Worm (Caenorhabditis elegans) whole organism, L4/young adult: ENCODE data around the gene pacl-1.

Experiments
- W03F9.2 ChIP-seq: fragments of 150-350 bp; optimal IDR thresholded peaks from 2 replicates; lab custom pipeline; 2014; ENCODE audit warnings: missing biosample characterization, missing genetic modification characterization
- dao-5 ChIP-seq: sonication (generic microtip); optimal IDR thresholded peaks from 2 replicates; lab custom pipeline; 2016; ENCODE audit warnings: missing genotype, missing genetic modification characterization, moderate library complexity, missing compliant biosample characterization
- him-1 ChIP-seq: sonication (generic microtip); optimal IDR thresholded peaks from 2 replicates; lab custom pipeline; 2016; ENCODE audit warnings: missing genotype, missing genetic modification reagents, missing genetic modification characterization, missing compliant biosample characterization

pacl-1 gene

ce11 chrV:16235135-16235534, 40.1 kb downstream of the pacl-1 start, which contains the start of gene F21H7.3:
Gene F21H7.3, minus strand, starts transcription at chrV:16235235.
- TF ChIP-seq W03F9.2: no peak
- no peak for TF ChIP-seq him-1 (tag; lab: Kevin White, UChicago)
- TF ChIP-seq dao-5 (tag; lab: Kevin White, UChicago): no peak

DNA sequence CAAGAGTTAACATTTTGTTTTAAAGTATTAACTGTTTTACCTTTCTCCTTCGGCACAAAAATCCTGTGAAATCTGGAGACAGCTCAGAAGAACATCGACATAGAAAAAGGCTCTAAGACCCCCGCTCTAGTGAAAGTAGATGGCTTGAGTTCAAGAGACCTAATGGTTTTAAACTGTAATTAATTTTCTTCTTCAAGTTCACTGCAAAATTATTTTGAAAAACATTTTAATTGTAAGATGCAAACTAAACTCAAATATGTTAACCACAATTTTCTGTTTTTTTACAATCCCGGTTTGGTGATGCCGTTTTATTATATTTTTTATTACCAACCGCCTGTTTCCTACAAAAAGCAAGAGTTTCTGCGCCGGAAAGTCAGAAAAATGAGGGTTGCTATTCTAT, 41.6 kb downstream of the pacl-1 start, which contains the start of gene clec-233:
TSS of gene clec-233 (plus strand) at position 301 of the 400 bp plus-strand sequence.
- TF ChIP-seq W03F9.2: no peak
- no peak for TF ChIP-seq him-1 (tag; lab: Kevin White, UChicago)
- no peak for TF ChIP-seq dao-5 (tag; lab: Kevin White, UChicago)

- no peak for TF ChIP-seq W03F9.2
- no peak for TF ChIP-seq him-1 (tag; lab: Kevin White, UChicago)
Observed at ce11 chrV:16232180-16232579, 43.1 kb downstream of the pacl-1 start, which contains the start of gene gst-22. Gene gst-22, minus strand, starts transcription at chrV:16232282.

DNA sequence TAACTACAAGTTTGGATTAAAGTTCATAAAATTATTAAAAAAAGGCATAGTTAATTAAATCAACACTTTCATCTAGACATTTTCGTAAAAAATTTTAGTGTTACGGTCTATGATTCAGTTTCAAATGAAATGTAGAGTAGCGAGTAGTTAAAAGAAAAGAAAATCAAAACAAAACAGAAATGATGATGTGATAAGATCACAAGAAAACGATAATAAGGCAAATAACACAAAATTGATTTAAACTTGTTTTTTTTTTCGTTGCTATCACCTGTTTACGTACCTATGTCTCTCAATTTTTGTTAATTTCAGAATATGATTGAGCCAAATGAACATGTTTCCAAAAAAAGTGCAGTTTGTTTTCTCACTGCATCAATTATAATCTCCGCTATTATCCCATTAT, 45.4 kb downstream of the pacl-1 start, which contains the start of the genes F21H7.2 and F21H7.12:
TSS of gene F21H7.2 (minus strand) at position 101 of the 400 bp plus-strand sequence.
TSS of gene F21H7.12 (plus strand) at position 270 of the 400 bp plus-strand sequence.
- TF ChIP-seq W03F9.2: no peak
- TF ChIP-seq him-1 (tag; lab: Kevin White, UChicago): no peak
- no peak for TF ChIP-seq dao-5 (tag; lab: Kevin White, UChicago)

DNA sequence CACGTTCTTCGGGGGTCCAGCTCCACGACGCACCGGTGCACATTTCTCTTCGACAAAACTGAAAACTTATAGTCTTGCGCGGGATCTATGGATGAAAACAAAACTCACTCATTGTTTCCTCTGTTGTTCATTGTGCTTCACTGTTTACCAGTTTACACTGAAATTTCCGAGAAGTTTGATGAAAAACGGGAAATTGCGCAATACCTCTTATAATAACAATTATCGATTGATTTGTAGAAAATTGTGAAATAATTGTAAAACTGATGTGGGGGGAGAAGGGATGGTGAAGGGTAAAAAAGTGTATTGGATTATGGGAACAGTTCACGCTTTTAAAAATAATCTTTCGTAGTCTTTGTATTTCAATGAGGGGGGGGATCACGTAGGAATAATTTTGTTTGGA, 45.8 kb downstream of the pacl-1 start:
- TF ChIP-seq W03F9.2: no peak
- TF ChIP-seq him-1 (tag; lab: Kevin White, UChicago): no peak
- no peak for TF ChIP-seq dao-5 (tag; lab: Kevin White, UChicago)

DNA sequence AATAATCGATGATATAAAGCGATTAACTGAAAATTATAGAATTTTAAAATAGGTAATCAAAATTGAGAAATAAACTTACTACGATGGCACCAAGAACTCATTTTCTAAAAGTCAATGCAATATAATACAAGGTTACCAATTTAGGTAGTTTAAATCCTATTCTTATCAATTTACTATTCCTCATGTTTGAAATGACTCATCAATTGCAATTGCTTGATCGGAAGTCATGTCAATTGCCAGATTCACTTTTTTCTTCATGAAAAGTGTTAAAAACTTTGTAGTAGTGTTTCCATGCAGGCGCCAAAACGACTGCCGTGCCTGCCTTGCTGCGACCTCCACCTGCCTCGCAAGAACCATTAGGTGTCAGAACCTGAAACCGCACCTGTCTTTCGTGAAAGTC, 48.7 kb downstream of the pacl-1 start, which contains the start of gene F11A5.13:
TSS of gene F11A5.13 (minus strand) at position 101 of the 400 bp plus-strand sequence.
- TF ChIP-seq dao-5 (tag; lab: Kevin White, UChicago) (no peak), him-1 (tag; lab: Kevin White, UChicago) (no peak), W03F9.2 (no peak)

ce11 chrV:16225524-16226116, 49.6 kb downstream of the pacl-1 start:
- no peak for TF ChIP-seq dao-5 (tag; lab: Kevin White, UChicago)

DNA sequence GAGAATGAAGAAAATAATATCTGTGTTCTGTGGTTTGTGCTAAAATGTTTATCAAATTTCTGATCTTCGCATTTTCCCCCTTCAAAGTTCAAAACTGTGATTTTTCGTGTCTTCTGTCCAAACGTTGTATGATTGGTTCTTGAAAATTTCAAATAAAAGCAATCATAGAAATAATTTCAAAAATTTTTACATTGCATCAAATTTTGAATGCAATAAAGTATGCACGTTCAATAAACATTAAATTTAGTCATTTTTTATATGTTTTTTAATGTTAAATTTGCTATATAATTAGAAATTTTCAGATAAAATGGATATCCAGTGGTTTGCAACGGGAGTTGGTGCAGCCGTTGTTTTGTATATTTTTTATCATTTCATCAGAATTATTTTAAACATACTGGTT, 51.2 kb downstream of the pacl-1 start, which contains the start of gene stdh-2:
TSS of gene stdh-2 (plus strand) at position 301 of the 400 bp plus-strand sequence.
- TF ChIP-seq him-1 (tag; lab: Kevin White, UChicago): no peak
- TF ChIP-seq W03F9.2: no peak
- no peak for TF ChIP-seq dao-5 (tag; lab: Kevin White, UChicago)
